Worm (Caenorhabditis elegans) whole organism, late embryonic: ENCODE data around the gene B0228.6.

ENCODE experiments used
- Y22D7AL.16 ChIP-seq: sonication (generic microtip); optimal IDR thresholded peaks from 2 replicates; lab custom pipeline; 2016; ENCODE audit warnings: missing genetic modification characterization, missing compliant biosample characterization
- ama-1 ChIP-seq: fragments of 150-350 bp; optimal IDR thresholded peaks from 2 replicates; lab custom pipeline; 2014
- ceh-18 ChIP-seq: sonication (generic microtip); optimal IDR thresholded peaks from 2 replicates; lab custom pipeline; 2016; ENCODE audit warnings: missing genetic modification characterization, missing compliant biosample characterization
- ceh-2 ChIP-seq: sonication (generic microtip); optimal IDR thresholded peaks from 2 replicates; lab custom pipeline; 2016; ENCODE audit warnings: missing genotype, missing genetic modification characterization, missing compliant biosample characterization
- fkh-6 ChIP-seq: sonication (generic microtip); optimal IDR thresholded peaks from 2 replicates; lab custom pipeline; 2016; ENCODE audit warnings: missing genetic modification characterization, missing compliant biosample characterization
- gmeb-2 ChIP-seq: sonication (generic microtip); optimal IDR thresholded peaks from 2 replicates; lab custom pipeline; 2016; ENCODE audit warnings: missing genetic modification characterization, inconsistent platforms, missing compliant biosample characterization
- lim-6 ChIP-seq: sonication (generic microtip); optimal IDR thresholded peaks from 2 replicates; lab custom pipeline; 2016; ENCODE audit warnings: missing genetic modification characterization, missing compliant biosample characterization
- lin-11 ChIP-seq: fragments of 200-800 bp; sonication (Bioruptor generic); optimal IDR thresholded peaks from 2 replicates; lab custom pipeline; 2018; ENCODE audit warnings: mild to moderate bottlenecking, missing genetic modification characterization, missing compliant biosample characterization
- mec-3 ChIP-seq: sonication (generic microtip); optimal IDR thresholded peaks from 2 replicates; lab custom pipeline; 2016; ENCODE audit warnings: borderline replicate concordance, missing genetic modification characterization, missing compliant biosample characterization
- nfya-1 ChIP-seq: sonication (generic microtip); optimal IDR thresholded peaks from 2 replicates; lab custom pipeline; 2017; ENCODE audit warnings: missing genetic modification characterization, mild to moderate bottlenecking, missing compliant biosample characterization, antibody characterized with exemption, moderate library complexity
- odd-2 ChIP-seq: sonication (generic microtip); optimal IDR thresholded peaks from 2 replicates; lab custom pipeline; 2017; ENCODE audit warnings: antibody characterized with exemption, mild to moderate bottlenecking, missing genetic modification characterization, missing compliant biosample characterization
- rnt-1 ChIP-seq: sonication (generic microtip); optimal IDR thresholded peaks from 2 replicates; lab custom pipeline; 2016; ENCODE audit warnings: missing genetic modification characterization, missing compliant biosample characterization
- tbx-2 ChIP-seq: sonication (generic microtip); optimal IDR thresholded peaks from 2 replicates; lab custom pipeline; 2016; ENCODE audit warnings: missing genetic modification characterization, missing compliant biosample characterization
- unc-86 ChIP-seq: sonication (generic microtip); optimal IDR thresholded peaks from 2 replicates; lab custom pipeline; 2016; ENCODE audit warnings: missing genetic modification characterization, missing compliant biosample characterization

DNA sequence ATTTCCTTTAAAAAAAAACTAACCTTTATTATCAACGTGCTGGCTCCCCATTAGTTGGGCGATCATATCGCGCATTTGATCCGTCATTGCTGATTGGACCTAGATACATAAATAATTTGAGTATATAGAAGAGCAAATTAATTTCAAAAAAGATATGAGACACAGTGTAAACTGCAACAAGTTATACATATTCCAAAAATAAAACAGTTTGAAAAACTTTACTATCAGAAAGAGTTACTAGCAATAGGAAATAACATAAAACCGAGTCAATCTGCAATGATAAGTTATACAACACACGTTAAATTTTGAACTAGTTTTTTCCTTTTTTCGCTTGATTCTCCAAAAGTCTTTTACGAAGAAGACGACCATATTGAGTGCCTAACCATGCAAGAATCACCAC is 47.6 kb downstream of the B0228.6 start, which contains the start of gene luc-7L:
- TF ChIP-seq rnt-1 (tag; lab: Kevin White, UChicago) (no peak), mec-3 (tag; lab: Kevin White, UChicago) (no peak), tbx-2 (tag; lab: Kevin White, UChicago) (no peak), ceh-18 (tag; lab: Kevin White, UChicago) (no peak), ceh-2 (no peak), odd-2 (tag; lab: Kevin White, UChicago) (no peak), lin-11 (tag; lab: Kevin White, UChicago) (no peak), gmeb-2 (tag; lab: Kevin White, UChicago) (no peak), fkh-6 (tag; lab: Kevin White, UChicago) (no peak), ama-1 (no peak), nfya-1 (no peak), lim-6 (tag; lab: Kevin White, UChicago) (no peak), Y22D7AL.16 (tag; lab: Kevin White, UChicago) (no peak), unc-86 (tag; lab: Kevin White, UChicago) (no peak)
